Worm (Caenorhabditis elegans): Measurements from ENCODE around the gene F40F12.9.

DNA sequence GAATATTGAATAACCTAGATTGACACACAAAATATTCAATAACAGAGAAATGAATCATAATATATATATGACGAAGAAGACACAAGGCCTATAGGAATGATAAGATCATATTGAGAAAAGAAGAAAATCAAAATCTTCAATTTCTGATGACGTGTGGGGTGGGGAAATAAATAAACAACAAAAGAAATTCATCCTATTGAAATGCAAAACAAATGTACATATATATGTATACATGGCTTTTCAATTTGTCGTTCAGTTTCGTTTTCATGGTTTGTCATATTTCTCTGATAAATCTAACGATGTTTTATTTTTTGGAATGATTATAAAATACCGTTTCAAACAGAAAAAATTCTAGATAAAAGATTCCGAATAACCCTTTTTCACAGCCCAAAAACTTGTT is 15.5 kb downstream of the F40F12.9 start, which contains the start of gene ttr-3:
- TF ChIP-seq skn-1 (tag; optimal IDR thresholded peaks at IDR 0.05) = no peak
- TF ChIP-seq ceh-16 (tag; optimal IDR thresholded peaks at IDR 0.05) = no peak
- no peak for TF ChIP-seq C34F6.9 (tag; optimal IDR thresholded peaks at IDR 0.05)
- TF ChIP-seq R02D3.7 (tag; optimal IDR thresholded peaks at IDR 0.05) = no peak
- TF ChIP-seq unc-39 (tag; optimal IDR thresholded peaks at IDR 0.05) = no peak
- TF ChIP-seq lsy-2 (tag; optimal IDR thresholded peaks at IDR 0.05) = no peak
- TF ChIP-seq unc-62 (GFP tag; optimal IDR thresholded peaks at IDR 0.05) = no peak

Data from whole organism, L2 larva.